Worm (Caenorhabditis elegans): ENCODE data around the gene mdt-27.
A peak's percentile ranks its signal among the peaks of the same experiment; 100 is the strongest.

mdt-27 gene

ce11 chrV:9224981-9225380, 11.5 kb upstream of the mdt-27 start:
- TF ChIP-seq aly-2 (tag; optimal IDR thresholded peaks at IDR 0.05), result no peak
- no peak for TF ChIP-seq unc-39 (tag; optimal IDR thresholded peaks at IDR 0.05)
- TF ChIP-seq elt-1 (tag; optimal IDR thresholded peaks at IDR 0.05), result no peak
- TF ChIP-seq pqm-1 (tag; optimal IDR thresholded peaks at IDR 0.05), result no peak
- TF ChIP-seq mdl-1 (tag; optimal IDR thresholded peaks at IDR 0.05), result no peak
- no peak for TF ChIP-seq ceh-16 (tag; optimal IDR thresholded peaks at IDR 0.05)
- TF ChIP-seq nhr-25 (tag; optimal IDR thresholded peaks at IDR 0.05), result peak; percentile 38
- no peak for TF ChIP-seq nhr-28 (tag; optimal IDR thresholded peaks at IDR 0.05)

ce11 chrV:9224377-9224776, 10.9 kb upstream of the mdt-27 start:
- no peak for TF ChIP-seq skn-1 (tag; optimal IDR thresholded peaks at IDR 0.05)
- TF ChIP-seq nhr-76 (tag; optimal IDR thresholded peaks at IDR 0.05), result no peak
- no peak for TF ChIP-seq ZK546.5 (tag; optimal IDR thresholded peaks at IDR 0.05)
- no peak for TF ChIP-seq lsy-12 (tag; optimal IDR thresholded peaks at IDR 0.05)
- TF ChIP-seq pha-4 (tag; optimal IDR thresholded peaks at IDR 0.05), result no peak
- TF ChIP-seq lin-15B (tag; optimal IDR thresholded peaks at IDR 0.05), result no peak
- no peak for TF ChIP-seq zag-1 (tag; optimal IDR thresholded peaks at IDR 0.05)
- no peak for TF ChIP-seq lin-39 (tag; optimal IDR thresholded peaks at IDR 0.05)
- TF ChIP-seq ceh-9 (tag; optimal IDR thresholded peaks at IDR 0.05), result no peak
- TF ChIP-seq ceh-16 (tag; optimal IDR thresholded peaks at IDR 0.05), result no peak
- no peak for TF ChIP-seq nhr-28 (tag; optimal IDR thresholded peaks at IDR 0.05)
- no peak for TF ChIP-seq ceh-82 (tag; optimal IDR thresholded peaks at IDR 0.05)
- TF ChIP-seq nhr-12 (tag; optimal IDR thresholded peaks at IDR 0.05), result no peak
- no peak for TF ChIP-seq nhr-23 (tag; optimal IDR thresholded peaks at IDR 0.05)
- TF ChIP-seq eor-1 (tag; optimal IDR thresholded peaks at IDR 0.05), result no peak
- no peak for TF ChIP-seq ztf-11 (tag; optimal IDR thresholded peaks at IDR 0.05)
- no peak for TF ChIP-seq nhr-43 (tag; optimal IDR thresholded peaks at IDR 0.05; ENCODE audit: poor library complexity, severe bottlenecking)
- TF ChIP-seq elt-2 (tag; optimal IDR thresholded peaks at IDR 0.05), result no peak

ce11 chrV:9222819-9223218, 9.4 kb upstream of the mdt-27 start:
- TF ChIP-seq ztf-11 (tag; optimal IDR thresholded peaks at IDR 0.05), result no peak
- TF ChIP-seq pqm-1 (tag; optimal IDR thresholded peaks at IDR 0.05), result no peak
- no peak for TF ChIP-seq snpc-4 (tag; optimal IDR thresholded peaks at IDR 0.05)
- TF ChIP-seq nhr-23 (tag; optimal IDR thresholded peaks at IDR 0.05), result no peak
- no peak for TF ChIP-seq ceh-16 (tag; optimal IDR thresholded peaks at IDR 0.05)
- TF ChIP-seq nhr-77 (tag; optimal IDR thresholded peaks at IDR 0.05), result no peak

- TF ChIP-seq nhr-25 (tag; optimal IDR thresholded peaks at IDR 0.05) (peak; percentile 25), nhr-12 (tag; optimal IDR thresholded peaks at IDR 0.05) (no peak), hmg-11 (tag; optimal IDR thresholded peaks at IDR 0.05) (no peak), aly-2 (tag; optimal IDR thresholded peaks at IDR 0.05) (no peak)
Observed at ce11 chrV:9221566-9221965, 8.1 kb upstream of the mdt-27 start, which contains the start of gene grd-6. Gene grd-6, plus strand, starts transcription at chrV:9221866.

ce11 chrV:9220444-9220843, 7.0 kb upstream of the mdt-27 start:
- TF ChIP-seq mml-1 (tag; optimal IDR thresholded peaks at IDR 0.05) (no peak), tbx-2 (tag; optimal IDR thresholded peaks at IDR 0.05) (no peak), nhr-23 (tag; optimal IDR thresholded peaks at IDR 0.05) (peak; percentile 51), zag-1 (tag; optimal IDR thresholded peaks at IDR 0.05) (no peak), nhr-67 (tag; optimal IDR thresholded peaks at IDR 0.05) (no peak), nhr-12 (tag; optimal IDR thresholded peaks at IDR 0.05) (no peak), skn-1 (tag; optimal IDR thresholded peaks at IDR 0.05) (peak; percentile 46), fkh-2 (tag; optimal IDR thresholded peaks at IDR 0.05) (no peak), elt-1 (tag; optimal IDR thresholded peaks at IDR 0.05) (no peak), snpc-4 (tag; optimal IDR thresholded peaks at IDR 0.05) (no peak), elt-3 (tag; optimal IDR thresholded peaks at IDR 0.05) (no peak), jun-1 (tag; optimal IDR thresholded peaks at IDR 0.05) (no peak), ceh-16 (tag; optimal IDR thresholded peaks at IDR 0.05) (no peak), egl-27 (tag; optimal IDR thresholded peaks at IDR 0.05) (no peak), ceh-82 (tag; optimal IDR thresholded peaks at IDR 0.05) (no peak), ceh-9 (tag; optimal IDR thresholded peaks at IDR 0.05) (no peak), fkh-10 (GFP tag; optimal IDR thresholded peaks at IDR 0.05) (no peak), aly-2 (tag; optimal IDR thresholded peaks at IDR 0.05) (no peak), nhr-11 (tag; optimal IDR thresholded peaks at IDR 0.05) (no peak), pha-4 (tag; optimal IDR thresholded peaks at IDR 0.05) (peak; percentile 77), nhr-25 (tag; optimal IDR thresholded peaks at IDR 0.05) (peak; percentile 55), lsy-12 (tag; optimal IDR thresholded peaks at IDR 0.05) (no peak), nhr-28 (tag; optimal IDR thresholded peaks at IDR 0.05) (no peak), ztf-11 (tag; optimal IDR thresholded peaks at IDR 0.05) (no peak), unc-62 (GFP tag; optimal IDR thresholded peaks at IDR 0.05) (no peak), R02D3.7 (tag; optimal IDR thresholded peaks at IDR 0.05) (no peak), pqm-1 (tag; optimal IDR thresholded peaks at IDR 0.05) (peak; percentile 21), fos-1 (tag; optimal IDR thresholded peaks at IDR 0.05) (no peak), hmg-11 (tag; optimal IDR thresholded peaks at IDR 0.05) (peak; percentile 28), lin-15B (tag; optimal IDR thresholded peaks at IDR 0.05) (peak; percentile 75), mdl-1 (tag; optimal IDR thresholded peaks at IDR 0.05) (no peak), lin-39 (tag; optimal IDR thresholded peaks at IDR 0.05) (no peak), daf-12 (tag; optimal IDR thresholded peaks at IDR 0.05) (no peak), ZK546.5 (tag; optimal IDR thresholded peaks at IDR 0.05) (no peak), nfya-1 (tag; optimal IDR thresholded peaks at IDR 0.05; ENCODE audit: insufficient read depth) (peak; percentile 79), nhr-237 (tag; optimal IDR thresholded peaks at IDR 0.05) (no peak), eor-1 (tag; optimal IDR thresholded peaks at IDR 0.05) (no peak)
